Fruit fly (Drosophila melanogaster): ENCODE measurements around the gene Dh31.

DNA sequence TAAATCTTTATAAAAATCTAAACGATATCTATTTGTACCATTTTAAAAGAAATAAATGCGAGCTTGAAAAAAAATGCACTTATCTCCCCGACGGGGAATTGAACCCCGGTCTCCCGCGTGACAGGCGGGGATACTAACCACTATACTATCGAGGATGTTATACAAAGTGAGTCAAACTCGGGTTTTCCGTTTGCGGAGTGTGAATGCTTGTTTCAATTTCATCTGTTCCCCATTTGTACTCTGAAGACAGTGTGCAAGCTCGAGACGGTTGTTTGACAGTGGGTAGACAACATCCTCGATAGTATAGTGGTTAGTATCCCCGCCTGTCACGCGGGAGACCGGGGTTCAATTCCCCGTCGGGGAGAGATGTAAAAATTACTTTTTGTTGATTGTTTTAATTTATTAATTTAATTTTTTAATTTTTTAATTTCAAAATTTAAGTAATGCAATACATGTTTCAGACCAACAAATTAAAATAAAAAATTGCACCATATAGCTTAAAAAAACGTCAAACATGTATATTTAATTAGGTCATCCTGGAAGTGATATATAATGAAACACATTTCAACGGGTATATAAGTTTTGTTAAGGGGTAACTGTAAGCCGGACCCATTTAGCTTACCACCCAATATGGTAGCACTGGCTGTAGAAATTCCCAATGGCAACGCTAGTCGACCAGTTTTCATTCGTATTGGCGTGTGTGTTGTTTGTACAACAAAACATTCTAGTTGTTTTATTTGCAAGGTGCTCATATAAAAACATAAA, 35.0 kb upstream of the Dh31 start, which contains the start of gene Sema1a:
- TF ChIP-seq Rel (GFP tag; optimal IDR thresholded peaks at IDR 0.05) (no peak), Rel (tag; optimal IDR thresholded peaks at IDR 0.05) (peak; percentile 98), usp (GFP tag; optimal IDR thresholded peaks at IDR 0.05) (no peak), Hr83 (GFP tag; optimal IDR thresholded peaks at IDR 0.05; ENCODE audit: poor library complexity, severe bottlenecking) (peak; percentile 17), lola (GFP tag; optimal IDR thresholded peaks at IDR 0.05) (no peak), sage (GFP tag; optimal IDR thresholded peaks at IDR 0.05) (no peak), Jra (GFP tag; optimal IDR thresholded peaks at IDR 0.05) (no peak), fru (GFP tag; optimal IDR thresholded peaks at IDR 0.05) (peak; percentile 77), br (GFP tag; optimal IDR thresholded peaks at IDR 0.05) (peak; percentile 33), psq (GFP tag; optimal IDR thresholded peaks at IDR 0.05) (peak; percentile 28)
